Fruit fly (Drosophila melanogaster) whole organism, embryonic: ENCODE measurements around the gene Vm26Aa.

Experiments
- Atf3 ChIP-seq: fragments of 200-800 bp; sonication (Bioruptor generic); optimal IDR thresholded peaks from 3 replicates; lab custom pipeline; 2016; ENCODE audit warnings: missing biosample characterization, missing genetic modification characterization
- Awh ChIP-seq: fragments of 200-800 bp; sonication (Bioruptor generic); IDR thresholded peaks from 2 replicates; pipeline ENCODE4, ENCODE4 v1.3.6; 2022; ENCODE audit warnings: missing biosample characterization, missing genetic modification characterization
- B-H1 ChIP-seq: fragments of 200-800 bp; sonication (Bioruptor generic); IDR thresholded peaks from 3 replicates; pipeline ENCODE4 v1.3.6; 2022; ENCODE audit warnings: missing biosample characterization, missing genetic modification characterization
- Bgb ChIP-seq: fragments of 200-800 bp; sonication (Bioruptor generic); IDR thresholded peaks from 2 replicates; pipeline ENCODE4 v1.3.6; 2022; ENCODE audit warnings: missing biosample characterization, missing genetic modification characterization; ENCODE audit not compliant: partially characterized antibody
- C15 ChIP-seq: fragments of 200-800 bp; sonication (Bioruptor generic); IDR thresholded peaks from 3 replicates; pipeline ENCODE4 v1.3.6; 2022; ENCODE audit warnings: missing biosample characterization, missing genetic modification characterization
- CG10209 ChIP-seq: fragments of 200-800 bp; sonication (Bioruptor generic); optimal IDR thresholded peaks from 3 replicates; lab custom pipeline; 2017; ENCODE audit warnings: missing biosample characterization, mild to moderate bottlenecking, missing genetic modification characterization, missing genetic modification reagents
- CG13287 ChIP-seq: fragments of 200-800 bp; sonication (Bioruptor generic); IDR thresholded peaks from 2 replicates; pipeline ENCODE4 v1.3.6; 2022; ENCODE audit warnings: missing biosample characterization, missing genetic modification characterization; ENCODE audit not compliant: partially characterized antibody
- CG13775 ChIP-seq: fragments of 200-800 bp; sonication (Bioruptor generic); optimal IDR thresholded peaks from 3 replicates; lab custom pipeline; 2017; ENCODE audit warnings: missing biosample characterization, mild to moderate bottlenecking, missing genetic modification characterization
- CG14667 ChIP-seq: fragments of 200-800 bp; sonication (Bioruptor generic); IDR thresholded peaks from 2 replicates; pipeline ENCODE4 v1.3.6; 2022; ENCODE audit warnings: missing biosample characterization, missing genetic modification characterization
- CG1529 ChIP-seq: fragments of 200-800 bp; sonication (Bioruptor generic); optimal IDR thresholded peaks from 3 replicates; lab custom pipeline; 2018; ENCODE audit warnings: missing biosample characterization, missing genetic modification characterization
- CG15696 ChIP-seq: fragments of 200-800 bp; sonication (Bioruptor generic); optimal IDR thresholded peaks from 2 replicates; lab custom pipeline; 2019; ENCODE audit warnings: missing biosample characterization, mild to moderate bottlenecking, missing genetic modification characterization, moderate library complexity
- CG16779 ChIP-seq: fragments of 200-800 bp; sonication (Bioruptor generic); IDR thresholded peaks from 2 replicates; pipeline ENCODE4 v1.3.6; 2022; ENCODE audit warnings: missing biosample characterization, missing genetic modification characterization
- CG16815 ChIP-seq: fragments of 200-800 bp; sonication (Bioruptor generic); optimal IDR thresholded peaks from 3 replicates; lab custom pipeline; 2017; ENCODE audit warnings: missing biosample characterization, mild to moderate bottlenecking, missing genetic modification characterization
- CG2712 ChIP-seq: fragments of 200-800 bp; optimal IDR thresholded peaks from 3 replicates; lab custom pipeline; 2019; ENCODE audit warnings: missing biosample characterization, mild to moderate bottlenecking, missing genetic modification characterization, moderate library complexity
- CG30403 ChIP-seq: fragments of 200-800 bp; sonication (Bioruptor generic); optimal IDR thresholded peaks from 3 replicates; lab custom pipeline; 2016; ENCODE audit warnings: missing biosample characterization, missing genetic modification characterization
- CG4404 ChIP-seq: fragments of 200-800 bp; sonication (Bioruptor generic); IDR thresholded peaks from 2 replicates; pipeline ENCODE4 v1.3.6; 2022; ENCODE audit warnings: missing biosample characterization, missing genetic modification characterization
- CG4820 ChIP-seq: fragments of 200-800 bp; sonication (Bioruptor generic); optimal IDR thresholded peaks from 3 replicates; lab custom pipeline; 2016; ENCODE audit warnings: missing biosample characterization, missing genetic modification characterization
- CG6689 ChIP-seq: fragments of 200-800 bp; sonication (Bioruptor generic); IDR thresholded peaks from 2 replicates; pipeline ENCODE4 v1.3.6; 2022; ENCODE audit warnings: missing biosample characterization, missing genetic modification characterization
- CG7786 ChIP-seq: fragments of 200-800 bp; sonication (Bioruptor generic); optimal IDR thresholded peaks from 2 replicates; lab custom pipeline; 2016; ENCODE audit warnings: missing biosample characterization, missing genetic modification characterization
- CG8944 ChIP-seq: fragments of 200-800 bp; sonication (Bioruptor generic); optimal IDR thresholded peaks from 3 replicates; lab custom pipeline; 2016; ENCODE audit warnings: missing biosample characterization, missing genetic modification characterization
- CG9437 ChIP-seq: fragments of 200-800 bp; sonication (Bioruptor generic); optimal IDR thresholded peaks from 2 replicates; lab custom pipeline; 2018; ENCODE audit warnings: missing biosample characterization, mild to moderate bottlenecking, missing genetic modification characterization
- CG9609 ChIP-seq: fragments of 200-800 bp; sonication (Bioruptor generic); optimal IDR thresholded peaks from 3 replicates; lab custom pipeline; 2016; ENCODE audit warnings: missing biosample characterization, missing genetic modification characterization
- CG9727 ChIP-seq: fragments of 200-800 bp; sonication (Bioruptor generic); optimal IDR thresholded peaks from 3 replicates; lab custom pipeline; 2017; ENCODE audit warnings: missing biosample characterization, mild to moderate bottlenecking, missing genetic modification characterization
- Deaf1 ChIP-seq: fragments of 200-800 bp; optimal IDR thresholded peaks from 3 replicates; lab custom pipeline; 2019; ENCODE audit warnings: missing biosample characterization, mild to moderate bottlenecking, missing genetic modification characterization, moderate library complexity
- Fer2 ChIP-seq: fragments of 200-800 bp; sonication (Bioruptor generic); optimal IDR thresholded peaks from 2 replicates; lab custom pipeline; 2018; ENCODE audit warnings: missing biosample characterization, mild to moderate bottlenecking, missing genetic modification characterization, moderate library complexity
- Hmr ChIP-seq: fragments of 200-800 bp; sonication (Bioruptor generic); optimal IDR thresholded peaks from 3 replicates; lab custom pipeline; 2017; ENCODE audit warnings: mild to moderate bottlenecking, missing biosample characterization, missing genetic modification reagents, missing genetic modification characterization
- Mad ChIP-seq: fragments of 200-800 bp; sonication (Bioruptor generic); optimal IDR thresholded peaks from 2 replicates; lab custom pipeline; 2016; ENCODE audit warnings: missing biosample characterization, missing genetic modification characterization
- NK7.1 ChIP-seq: fragments of 200-800 bp; sonication (Bioruptor generic); optimal IDR thresholded peaks from 3 replicates; lab custom pipeline; 2016; ENCODE audit warnings: missing biosample characterization, missing genetic modification characterization
- Neu2 ChIP-seq: fragments of 200-800 bp; sonication (Bioruptor generic); optimal IDR thresholded peaks from 3 replicates; lab custom pipeline; 2016; ENCODE audit warnings: missing biosample characterization, missing genetic modification characterization, borderline replicate concordance
- Pdp1 ChIP-seq, 2 experiments: fragments of 200-800 bp; sonication (Bioruptor generic); optimal IDR thresholded peaks; 3 replicates each; lab custom pipeline; 2016; ENCODE audit warnings: missing biosample characterization in 2 of 2, missing genetic modification characterization in 2 of 2, mild to moderate bottlenecking in 1 of 2, moderate library complexity in 1 of 2
- Ravus ChIP-seq: fragments of 200-800 bp; sonication (Bioruptor generic); IDR thresholded peaks from 2 replicates; pipeline ENCODE4 v1.3.6; 2022; ENCODE audit warnings: missing biosample characterization, missing genetic modification characterization
- Side ChIP-seq: fragments of 200-800 bp; sonication (Bioruptor generic); optimal IDR thresholded peaks from 2 replicates; lab custom pipeline; 2016; ENCODE audit warnings: missing biosample characterization, missing genetic modification characterization
- Sox102F ChIP-seq: fragments of 200-800 bp; sonication (Bioruptor generic); optimal IDR thresholded peaks from 2 replicates; lab custom pipeline; 2018; ENCODE audit warnings: missing biosample characterization, mild to moderate bottlenecking, missing genetic modification characterization, moderate library complexity
- Sry-δ ChIP-seq: fragments of 200-800 bp; sonication (Bioruptor generic); optimal IDR thresholded peaks from 2 replicates; lab custom pipeline; 2016; ENCODE audit warnings: missing biosample characterization, missing genetic modification characterization
- Taf1 ChIP-seq: fragments of 200-800 bp; sonication (Bioruptor generic); IDR thresholded peaks from 2 replicates; pipeline ENCODE4 v1.3.6; 2022; ENCODE audit warnings: missing biosample characterization, missing genetic modification characterization
- Usf ChIP-seq: fragments of 200-800 bp; sonication (Bioruptor generic); optimal IDR thresholded peaks from 2 replicates; lab custom pipeline; 2017; ENCODE audit warnings: missing genotype, missing biosample characterization, missing genetic modification characterization
- bcd ChIP-seq: fragments of 200-800 bp; sonication (Bioruptor generic); optimal IDR thresholded peaks from 2 replicates; lab custom pipeline; 2017; ENCODE audit warnings: missing biosample characterization, mild to moderate bottlenecking, missing genetic modification characterization
- chinmo ChIP-seq: fragments of 200-800 bp; sonication (Bioruptor generic); IDR thresholded peaks from 4 replicates; pipeline ENCODE4 v1.3.6; 2022; ENCODE audit warnings: missing biosample characterization, missing genetic modification characterization; ENCODE audit not compliant: partially characterized antibody
- ci ChIP-seq: fragments of 200-800 bp; sonication (Bioruptor generic); IDR thresholded peaks from 3 replicates; pipeline ENCODE4 v1.3.6; 2022; ENCODE audit warnings: missing biosample characterization, missing genetic modification characterization
- gcm2 ChIP-seq: fragments of 200-800 bp; sonication (Bioruptor generic); optimal IDR thresholded peaks from 2 replicates; lab custom pipeline; 2016; ENCODE audit warnings: missing biosample characterization, missing genetic modification characterization
- grau ChIP-seq: fragments of 200-800 bp; optimal IDR thresholded peaks from 3 replicates; lab custom pipeline; 2019; ENCODE audit warnings: missing biosample characterization, mild to moderate bottlenecking, missing genetic modification characterization, moderate library complexity
- insv ChIP-seq, 2 experiments: fragments of 200-800 bp; sonication (Bioruptor generic); optimal IDR thresholded peaks; 3 replicates each; lab custom pipeline; 2016 to 2018; ENCODE audit warnings: missing biosample characterization in 2 of 2, missing genetic modification characterization in 2 of 2
- kni ChIP-seq: fragments of 200-800 bp; sonication (Bioruptor generic); optimal IDR thresholded peaks from 3 replicates; lab custom pipeline; 2017; ENCODE audit warnings: mild to moderate bottlenecking, missing biosample characterization, missing genetic modification reagents, missing genetic modification characterization
- nerfin-2 ChIP-seq: fragments of 200-800 bp; sonication (Bioruptor generic); IDR thresholded peaks from 2 replicates; pipeline ENCODE4 v1.3.6; 2022; ENCODE audit warnings: missing biosample characterization, missing genetic modification characterization; ENCODE audit not compliant: partially characterized antibody
- ranshi ChIP-seq: fragments of 200-800 bp; sonication (Bioruptor generic); IDR thresholded peaks from 2 replicates; pipeline ENCODE4 v1.3.6; 2022; ENCODE audit warnings: missing biosample characterization, missing genetic modification characterization
- run ChIP-seq: fragments of 200-800 bp; sonication (Bioruptor generic); optimal IDR thresholded peaks from 3 replicates; lab custom pipeline; 2018; ENCODE audit warnings: missing biosample characterization, mild to moderate bottlenecking, missing genetic modification characterization
- slou ChIP-seq: fragments of 200-800 bp; sonication (Bioruptor generic); optimal IDR thresholded peaks from 3 replicates; lab custom pipeline; 2016; ENCODE audit warnings: missing biosample characterization, missing genetic modification characterization
- tll ChIP-seq, 2 experiments: fragments of 200-800 bp in 1 of 2; fragments of >200 bp in 1 of 2; sonication (Bioruptor generic) in 1 of 2; optimal IDR thresholded peaks; 2 replicates each; lab custom pipeline; 2017 to 2019; ENCODE audit warnings: missing biosample characterization in 2 of 2, missing genetic modification characterization in 2 of 2, mild to moderate bottlenecking in 1 of 2, moderate library complexity in 1 of 2
- unc-4 ChIP-seq: fragments of 200-800 bp; sonication (Bioruptor generic); IDR thresholded peaks from 2 replicates; pipeline ENCODE4 v1.3.6; 2022; ENCODE audit warnings: missing biosample characterization, missing genetic modification characterization; ENCODE audit not compliant: partially characterized antibody
- zen ChIP-seq: fragments of 200-800 bp; sonication (Bioruptor generic); optimal IDR thresholded peaks from 3 replicates; lab custom pipeline; 2018; ENCODE audit warnings: missing biosample characterization, mild to moderate bottlenecking, missing genetic modification characterization, moderate library complexity

Vm26Aa gene

DNA sequence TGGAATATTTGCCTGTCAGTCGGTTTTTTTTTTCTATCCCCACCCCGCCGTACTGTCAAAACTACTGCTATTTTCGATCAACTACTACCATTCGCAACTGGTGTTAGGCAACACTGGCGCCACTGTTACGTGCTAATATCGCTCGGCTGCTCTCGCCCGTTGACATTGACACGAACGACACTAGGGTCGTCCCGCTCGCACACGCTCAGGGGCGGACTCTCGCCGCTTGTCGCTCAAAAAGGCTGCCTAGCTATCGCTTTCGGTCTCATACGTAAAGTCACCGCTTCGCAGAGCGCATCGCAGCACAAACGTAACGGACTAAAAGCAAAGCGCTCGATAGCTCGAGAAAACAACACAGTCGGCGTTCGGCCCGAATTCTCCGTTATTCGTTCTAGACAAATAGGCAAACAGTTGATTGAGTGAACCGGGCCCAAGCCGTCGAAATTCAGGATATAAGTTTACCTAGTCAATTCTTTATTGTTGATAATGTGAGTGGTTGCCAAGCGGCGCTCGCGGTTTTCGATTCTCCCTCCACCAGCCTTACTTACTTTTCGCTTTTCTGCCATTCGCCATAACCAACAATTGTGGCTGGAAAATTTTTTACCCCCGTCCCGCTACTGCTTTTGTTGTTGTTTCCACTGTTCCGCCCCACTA is 22.3 kb upstream of the Vm26Aa start (continued):
- no peak for TF ChIP-seq Usf
- TF ChIP-seq kni (GFP tag; lab: Kevin White, UChicago), result peak; percentile 26
- TF ChIP-seq run, result no peak
- TF ChIP-seq Fer2 (tag; lab: Kevin White, UChicago), result no peak
- TF ChIP-seq slou (GFP tag; lab: Kevin White, UChicago), result no peak
- TF ChIP-seq CG16815 (GFP tag; lab: Kevin White, UChicago), result no peak
- TF ChIP-seq CG2712 (tag; lab: Kevin White, UChicago), result peak; percentile 42
- TF ChIP-seq Deaf1 (tag; lab: Kevin White, UChicago), result peak; percentile 72
- peak in 1 of 2 experiments; percentile 62 for TF ChIP-seq insv (GFP tag; optimal IDR thresholded peaks at IDR 0.05; lab: Kevin White, UChicago)
- no peak for TF ChIP-seq CG4404 (GFP tag; lab: Robert Waterston, UW)
- no peak for TF ChIP-seq CG15696 (tag; lab: Kevin White, UChicago)
- peak; percentile 13 for TF ChIP-seq CG9609 (GFP tag; lab: Kevin White, UChicago)
- TF ChIP-seq chinmo (GFP tag; lab: Robert Waterston, UW), result no peak
- TF ChIP-seq Atf3 (GFP tag; lab: Kevin White, UChicago), result no peak
- TF ChIP-seq CG13287 (GFP tag; lab: Robert Waterston, UW), result no peak
- peak; percentile 33 for TF ChIP-seq Side (GFP tag; lab: Kevin White, UChicago)
- TF ChIP-seq Ravus (GFP tag; lab: Robert Waterston, UW), result no peak
- TF ChIP-seq Bgb (GFP tag; lab: Robert Waterston, UW), result no peak
- TF ChIP-seq ci (GFP tag; lab: Robert Waterston, UW), result no peak
- TF ChIP-seq tll (GFP tag; optimal IDR thresholded peaks at IDR 0.05; lab: Kevin White, UChicago), result peak in 1 of 2 experiments; percentile 16
- no peak for TF ChIP-seq Mad (GFP tag; lab: Kevin White, UChicago)
- TF ChIP-seq CG9437 (GFP tag; lab: Kevin White, UChicago), result peak; percentile 99
- TF ChIP-seq Neu2, result no peak
- peak; percentile 34 for TF ChIP-seq Sry-δ
- TF ChIP-seq CG4820 (GFP tag; lab: Kevin White, UChicago), result no peak
- peak; percentile 33 for TF ChIP-seq NK7.1 (GFP tag; lab: Kevin White, UChicago)
- TF ChIP-seq CG10209 (GFP tag; lab: Kevin White, UChicago), result peak; percentile 18
- no peak for TF ChIP-seq nerfin-2 (GFP tag; lab: Robert Waterston, UW)
- TF ChIP-seq zen (tag; lab: Kevin White, UChicago), result no peak
- TF ChIP-seq CG16779 (GFP tag; lab: Robert Waterston, UW), result no peak
- TF ChIP-seq CG6689 (GFP tag; lab: Robert Waterston, UW), result no peak
- TF ChIP-seq bcd (GFP tag; lab: Kevin White, UChicago), result no peak
- TF ChIP-seq Sox102F (GFP tag; lab: Kevin White, UChicago), result no peak
- no peak for TF ChIP-seq unc-4
- TF ChIP-seq CG7786 (GFP tag; lab: Kevin White, UChicago), result peak; percentile 11
- TF ChIP-seq CG14667 (GFP tag; lab: Robert Waterston, UW), result no peak
- TF ChIP-seq CG9727, result peak; percentile 21
- no peak for TF ChIP-seq CG1529 (GFP tag; lab: Kevin White, UChicago)
- TF ChIP-seq Taf1 (GFP tag; lab: Robert Waterston, UW), result no peak
- no peak for TF ChIP-seq Awh (GFP tag; lab: Robert Waterston, UW)
- peak; percentile 19 for TF ChIP-seq CG30403 (GFP tag; lab: Kevin White, UChicago)
- peak; percentile 42 for TF ChIP-seq grau
- no peak for TF ChIP-seq B-H1 (GFP tag; lab: Robert Waterston, UW)
- no peak for TF ChIP-seq CG8944
- peak in 1 of 2 experiments; percentile 98 for TF ChIP-seq Pdp1 (GFP tag; optimal IDR thresholded peaks at IDR 0.05; lab: Kevin White, UChicago)
- TF ChIP-seq C15, result no peak
- no peak for TF ChIP-seq CG13775
- no peak for TF ChIP-seq ranshi (GFP tag; lab: Robert Waterston, UW)
- peak; percentile 53 for TF ChIP-seq Hmr (GFP tag; lab: Kevin White, UChicago)
- no peak for TF ChIP-seq gcm2 (GFP tag; lab: Kevin White, UChicago)
